Worm (Caenorhabditis elegans) whole organism, L2 larva: ENCODE results near the gene C12D8.9.

Experiments
- C34F6.9 ChIP-seq: fragments of 150-350 bp; optimal IDR thresholded peaks from 2 replicates; lab custom pipeline; 2014; ENCODE audit warnings: missing biosample characterization, missing genetic modification characterization
- F13H6.1 ChIP-seq: sonication (generic microtip); optimal IDR thresholded peaks from 2 replicates; lab custom pipeline; 2016; ENCODE audit warnings: missing genetic modification characterization, missing compliant biosample characterization
- Y55F3AM.14 ChIP-seq: fragments of 200-800 bp; sonication (Bioruptor generic); optimal IDR thresholded peaks from 2 replicates; lab custom pipeline; 2018; ENCODE audit warnings: mild to moderate bottlenecking, missing genetic modification characterization, missing compliant biosample characterization
- ZK546.5 ChIP-seq: sonication (generic microtip); optimal IDR thresholded peaks from 2 replicates; lab custom pipeline; 2017; ENCODE audit warnings: missing biosample characterization, missing genetic modification characterization
- alr-1 ChIP-seq: fragments of 150-350 bp; optimal IDR thresholded peaks from 2 replicates; lab custom pipeline; 2014; ENCODE audit warnings: missing biosample characterization, missing genetic modification characterization
- aly-2 ChIP-seq: fragments of 150-350 bp; optimal IDR thresholded peaks from 2 replicates; lab custom pipeline; 2014; ENCODE audit warnings: missing biosample characterization, missing genetic modification characterization
- ama-1 ChIP-seq: fragments of 150-350 bp; optimal IDR thresholded peaks from 2 replicates; lab custom pipeline; 2018; ENCODE audit warnings: inconsistent platforms
- blmp-1 ChIP-seq: sonication (generic microtip); optimal IDR thresholded peaks from 2 replicates; lab custom pipeline; 2017; ENCODE audit warnings: missing genetic modification characterization, mild to moderate bottlenecking, missing compliant biosample characterization, antibody characterized with exemption, moderate library complexity; ENCODE audit not compliant: insufficient read depth
- ceh-82 ChIP-seq: fragments of 150-350 bp; optimal IDR thresholded peaks from 2 replicates; lab custom pipeline; 2014; ENCODE audit warnings: missing biosample characterization, missing genetic modification characterization
- egl-27 ChIP-seq: sonication (generic microtip); optimal IDR thresholded peaks from 3 replicates; lab custom pipeline; 2017; ENCODE audit warnings: missing biosample characterization, missing genetic modification reagents, missing genetic modification characterization
- elt-3 ChIP-seq: sonication (generic microtip); optimal IDR thresholded peaks from 2 replicates; lab custom pipeline; 2017; ENCODE audit warnings: missing biosample characterization, missing genetic modification characterization
- fos-1 ChIP-seq: fragments of 150-350 bp; optimal IDR thresholded peaks from 2 replicates; lab custom pipeline; 2014; ENCODE audit warnings: missing biosample characterization, missing genetic modification characterization
- gmeb-1 ChIP-seq: fragments of 150-350 bp; optimal IDR thresholded peaks from 2 replicates; lab custom pipeline; 2014; ENCODE audit warnings: missing biosample characterization, missing genetic modification characterization
- lin-11 ChIP-seq: fragments of 150-350 bp; sonication (generic microtip); optimal IDR thresholded peaks from 2 replicates; lab custom pipeline; 2014; ENCODE audit warnings: missing biosample characterization, missing genetic modification characterization, inconsistent platforms, mixed read lengths
- lin-13 ChIP-seq: fragments of 150-350 bp; optimal IDR thresholded peaks from 2 replicates; lab custom pipeline; 2014; ENCODE audit warnings: missing biosample characterization, missing genetic modification reagents, missing genetic modification characterization
- lin-39 ChIP-seq: fragments of 150-350 bp; optimal IDR thresholded peaks from 2 replicates; lab custom pipeline; 2014; ENCODE audit warnings: missing biosample characterization, missing genetic modification reagents, missing genetic modification characterization
- mab-5 ChIP-seq: fragments of 150-350 bp; optimal IDR thresholded peaks from 2 replicates; lab custom pipeline; 2014; ENCODE audit warnings: missing biosample characterization, missing genetic modification characterization
- mbf-1 ChIP-seq: sonication (generic microtip); optimal IDR thresholded peaks from 2 replicates; lab custom pipeline; 2017; ENCODE audit warnings: missing biosample characterization, missing genetic modification characterization
- nhr-10 ChIP-seq: sonication (generic microtip); optimal IDR thresholded peaks from 2 replicates; lab custom pipeline; 2017; ENCODE audit warnings: missing biosample characterization, missing genetic modification characterization
- nhr-11 ChIP-seq: fragments of 150-350 bp; optimal IDR thresholded peaks from 2 replicates; lab custom pipeline; 2014; ENCODE audit warnings: missing biosample characterization, missing genetic modification characterization
- nhr-12 ChIP-seq: fragments of 150-350 bp; optimal IDR thresholded peaks from 2 replicates; lab custom pipeline; 2014; ENCODE audit warnings: missing biosample characterization, missing genetic modification characterization
- nhr-237 ChIP-seq: fragments of 150-350 bp; optimal IDR thresholded peaks from 2 replicates; lab custom pipeline; 2014; ENCODE audit warnings: missing biosample characterization, missing genetic modification characterization
- nhr-25 ChIP-seq: fragments of 150-350 bp; sonication (generic microtip); optimal IDR thresholded peaks from 3 replicates; lab custom pipeline; 2014; ENCODE audit warnings: missing biosample characterization, missing genetic modification characterization
- nhr-77 ChIP-seq: fragments of 150-350 bp; optimal IDR thresholded peaks from 2 replicates; lab custom pipeline; 2014; ENCODE audit warnings: missing biosample characterization, missing genetic modification characterization
- peb-1 ChIP-seq: fragments of 150-350 bp; optimal IDR thresholded peaks from 2 replicates; lab custom pipeline; 2014; ENCODE audit warnings: missing biosample characterization, missing genetic modification characterization
- sem-4 ChIP-seq: fragments of 150-350 bp; optimal IDR thresholded peaks from 2 replicates; lab custom pipeline; 2014; ENCODE audit warnings: missing biosample characterization, missing genetic modification reagents, missing genetic modification characterization
- sma-9 ChIP-seq, 2 experiments: fragments of 150-350 bp in 1 of 2; sonication (generic microtip) in 1 of 2; optimal IDR thresholded peaks; 2 replicates each; lab custom pipeline; 2014 to 2016; ENCODE audit warnings: missing genetic modification characterization in 2 of 2, mild to moderate bottlenecking in 1 of 2, missing biosample characterization in 1 of 2, missing compliant biosample characterization in 1 of 2, missing genetic modification reagents in 1 of 2, moderate library complexity in 1 of 2
- snpc-4 ChIP-seq: fragments of 150-350 bp; optimal IDR thresholded peaks from 2 replicates; lab custom pipeline; 2014; ENCODE audit warnings: missing biosample characterization, missing genetic modification characterization
- zag-1 ChIP-seq: fragments of 150-350 bp; optimal IDR thresholded peaks from 2 replicates; lab custom pipeline; 2014; ENCODE audit warnings: missing biosample characterization, missing genetic modification characterization
- ztf-1 ChIP-seq: fragments of 200-800 bp; sonication (Bioruptor generic); conservative IDR thresholded peaks from 2 replicates; pipeline ENCODE4 v1.3.6; 2022; ENCODE audit warnings: missing genetic modification characterization, missing compliant biosample characterization

Gene C12D8.9

ce11 chrV:10228360-10228759 lies 14.6 kb downstream of the C12D8.9 start, which contains the start of gene fipr-4:
TSS of gene fipr-4 (minus strand) at chrV:10228460.
- TF ChIP-seq sma-9 (GFP tag; optimal IDR thresholded peaks at IDR 0.05; lab: Kevin White, UChicago), result no peak
- TF ChIP-seq sma-9 (tag; optimal IDR thresholded peaks at IDR 0.05; lab: Kevin White, UChicago), result no peak
- TF ChIP-seq F13H6.1 (tag; lab: Kevin White, UChicago), result peak; percentile 9

ce11 chrV:10227333-10227732 lies 15.7 kb downstream of the C12D8.9 start, which contains the start of gene ttr-19:
TSS of gene ttr-19 (minus strand) at chrV:10227433.
- TF ChIP-seq ztf-1, result no peak
- no peak for TF ChIP-seq aly-2 (tag; lab: Kevin White, UChicago)
- no peak for TF ChIP-seq fos-1 (tag; lab: Kevin White, UChicago)
- no peak for TF ChIP-seq nhr-77 (tag; lab: Kevin White, UChicago)
- no peak for TF ChIP-seq lin-39
- TF ChIP-seq elt-3 (tag; lab: Kevin White, UChicago), result no peak

ce11 chrV:10225610-10226009 lies 17.4 kb downstream of the C12D8.9 start, which contains the start of gene daf-36:
TSS of gene daf-36 (minus strand) at chrV:10225710.
- no peak for TF ChIP-seq snpc-4 (tag; lab: Kevin White, UChicago)
- peak; percentile 62 for TF ChIP-seq fos-1 (tag; lab: Kevin White, UChicago)
- no peak for TF ChIP-seq nhr-77 (tag; lab: Kevin White, UChicago)
- no peak for TF ChIP-seq nhr-12 (tag; lab: Kevin White, UChicago)
- no peak for TF ChIP-seq lin-39
- no peak for TF ChIP-seq nhr-25 (tag; lab: Kevin White, UChicago)

ce11 chrV:10224619-10225018 lies 18.4 kb downstream of the C12D8.9 start:
- TF ChIP-seq sma-9 (GFP tag; optimal IDR thresholded peaks at IDR 0.05; lab: Kevin White, UChicago), result no peak
- no peak for TF ChIP-seq sma-9 (tag; optimal IDR thresholded peaks at IDR 0.05; lab: Kevin White, UChicago)
- peak; percentile 60 for TF ChIP-seq fos-1 (tag; lab: Kevin White, UChicago)

- no peak for TF ChIP-seq C34F6.9 (tag; lab: Kevin White, UChicago)
- TF ChIP-seq lin-11, result no peak
- TF ChIP-seq alr-1, result no peak
- TF ChIP-seq lin-13, result no peak
- TF ChIP-seq ZK546.5 (tag; lab: Kevin White, UChicago), result no peak
These were observed 21.0 kb downstream of the C12D8.9 start, which contains the start of gene C12D8.20 for ce11 chrV:10222007-10222406. TSS of gene C12D8.20 (plus strand) at chrV:10222307.

- TF ChIP-seq sma-9 (GFP tag; optimal IDR thresholded peaks at IDR 0.05; lab: Kevin White, UChicago), result no peak
- TF ChIP-seq sma-9 (tag; optimal IDR thresholded peaks at IDR 0.05; lab: Kevin White, UChicago), result no peak
- no peak for TF ChIP-seq nhr-10 (tag; lab: Kevin White, UChicago)
- TF ChIP-seq mab-5, result no peak
- no peak for TF ChIP-seq gmeb-1 (tag; lab: Kevin White, UChicago)
- TF ChIP-seq ztf-1, result no peak
- no peak for TF ChIP-seq C34F6.9 (tag; lab: Kevin White, UChicago)
- no peak for TF ChIP-seq zag-1 (tag; lab: Kevin White, UChicago)
- no peak for TF ChIP-seq lin-39
- no peak for TF ChIP-seq Y55F3AM.14 (GFP tag; lab: Kevin White, UChicago)
- no peak for TF ChIP-seq ceh-82 (tag; lab: Kevin White, UChicago)
- TF ChIP-seq nhr-11 (tag; lab: Kevin White, UChicago), result no peak
- no peak for TF ChIP-seq ama-1 (lab: Kevin White, UChicago)
- no peak for TF ChIP-seq elt-3 (tag; lab: Kevin White, UChicago)
- no peak for TF ChIP-seq sem-4 (tag; lab: Kevin White, UChicago)
- TF ChIP-seq nhr-77 (tag; lab: Kevin White, UChicago), result no peak
- TF ChIP-seq nhr-12 (tag; lab: Kevin White, UChicago), result no peak
- no peak for TF ChIP-seq aly-2 (tag; lab: Kevin White, UChicago)
- no peak for TF ChIP-seq mbf-1
- TF ChIP-seq egl-27 (tag; lab: Kevin White, UChicago), result no peak
- no peak for TF ChIP-seq snpc-4 (tag; lab: Kevin White, UChicago)
These were observed 21.7 kb downstream of the C12D8.9 start, which contains the start of the genes fipr-5 and fipr-9 for ce11 chrV:10221317-10221716. TSS of gene fipr-5 (minus strand) at chrV:10221417. TSS of gene fipr-9 (plus strand) at chrV:10221662.

ce11 chrV:10220605-10221004 lies 22.4 kb downstream of the C12D8.9 start, which contains the start of gene C12D8.13:
TSS of gene C12D8.13 (minus strand) at chrV:10220705.
- TF ChIP-seq nhr-10 (tag; lab: Kevin White, UChicago) (no peak), blmp-1 (tag; lab: Kevin White, UChicago) (no peak), peb-1 (tag; lab: Kevin White, UChicago) (no peak), sma-9 (GFP tag; optimal IDR thresholded peaks at IDR 0.05; lab: Kevin White, UChicago) (no peak), sma-9 (tag; optimal IDR thresholded peaks at IDR 0.05; lab: Kevin White, UChicago) (no peak), egl-27 (tag; lab: Kevin White, UChicago) (no peak), nhr-77 (tag; lab: Kevin White, UChicago) (no peak), lin-39 (no peak), aly-2 (tag; lab: Kevin White, UChicago) (no peak), zag-1 (tag; lab: Kevin White, UChicago) (no peak), nhr-237 (tag; lab: Kevin White, UChicago) (no peak)
